Worm (Caenorhabditis elegans) whole organism, midembryonic: ENCODE data around the gene aps-1.

ENCODE experiments used
- T22C8.4 ChIP-seq: fragments of 200-800 bp; sonication (Bioruptor generic); IDR thresholded peaks from 2 replicates; pipeline ENCODE4 v1.3.6; 2022; ENCODE audit warnings: missing genetic modification characterization, missing compliant biosample characterization
- cog-1 ChIP-seq: sonication (generic microtip); optimal IDR thresholded peaks from 2 replicates; lab custom pipeline; 2016; ENCODE audit warnings: missing genetic modification characterization, missing compliant biosample characterization
- flt-1 ChIP-seq: fragments of 200-800 bp; sonication (Bioruptor generic); IDR thresholded peaks from 2 replicates; pipeline ENCODE4 v1.3.6; 2022; ENCODE audit warnings: missing genetic modification characterization, missing compliant biosample characterization

DNA sequence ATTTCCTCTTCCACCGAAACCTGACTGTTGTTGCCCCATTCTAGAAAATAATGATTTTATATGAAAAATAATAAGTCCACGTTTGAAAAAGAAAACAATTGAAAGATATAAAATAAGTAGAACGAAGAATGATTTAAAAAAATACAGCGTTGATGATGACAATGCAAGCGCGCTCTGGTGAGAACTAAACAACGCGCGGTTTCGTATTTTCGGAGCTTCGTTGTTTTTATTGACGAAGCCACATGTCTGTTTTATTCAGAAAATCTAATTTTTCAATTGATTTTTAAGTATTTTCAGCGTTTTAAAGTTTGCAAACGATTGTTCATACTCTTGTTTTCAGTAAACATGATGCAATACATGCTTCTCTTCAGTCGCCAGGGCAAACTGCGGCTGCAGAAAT is at the start of gene aps-1, which contains the start of gene rpt-2:
- TF ChIP-seq flt-1 (no peak), T22C8.4 (GFP tag; lab: Robert Waterston, UW) (no peak), cog-1 (tag; lab: Kevin White, UChicago) (peak; percentile 61)
